Fruit fly (Drosophila melanogaster): ENCODE results near the gene CG3592.

Gene CG3592

dm6 chrX:2977857-2978473 is 43.0 kb downstream of the CG3592 start (continued):
- TF ChIP-seq Opbp (GFP tag; IDR thresholded peaks at IDR 0.05; ENCODE audit: partially characterized antibody) (no peak), CG31388 (GFP tag; optimal IDR thresholded peaks at IDR 0.05) (no peak), Asciz (GFP tag; optimal IDR thresholded peaks at IDR 0.05) (no peak), CG17361 (GFP tag; IDR thresholded peaks at IDR 0.05) (peak; percentile 45; the same call in 1 of the 3 replicates), Oaz (GFP tag; IDR thresholded peaks at IDR 0.05) (no peak), Doc2 (GFP tag; IDR thresholded peaks at IDR 0.05) (no peak), CG10321 (GFP tag; IDR thresholded peaks at IDR 0.05) (no peak), Tbp (GFP tag; optimal IDR thresholded peaks at IDR 0.05) (no peak), CG30431 (GFP tag; optimal IDR thresholded peaks at IDR 0.05) (peak; percentile 33), fru (optimal IDR thresholded peaks at IDR 0.05) (no peak), emc (GFP tag; optimal IDR thresholded peaks at IDR 0.05) (no peak), CG3838 (GFP tag; optimal IDR thresholded peaks at IDR 0.05) (no peak), kay (GFP tag; optimal IDR thresholded peaks at IDR 0.05) (no peak), CG15601 (tag; optimal IDR thresholded peaks at IDR 0.05) (peak; percentile 24), amos (GFP tag; IDR thresholded peaks at IDR 0.05; ENCODE audit: partially characterized antibody) (no peak), C15 (GFP tag; IDR thresholded peaks at IDR 0.05) (no peak), CG10979 (tag; optimal IDR thresholded peaks at IDR 0.05) (peak; percentile 67), fd96Cb (tag; optimal IDR thresholded peaks at IDR 0.05) (peak; percentile 48), bsh (GFP tag; optimal IDR thresholded peaks at IDR 0.05) (peak in 1 of 2 experiments; percentile 59), tin (GFP tag; optimal IDR thresholded peaks at IDR 0.05) (peak; percentile 41), btn (GFP tag; optimal IDR thresholded peaks at IDR 0.05) (no peak), ara (GFP tag; IDR thresholded peaks at IDR 0.05) (0 out of 2 replicates have a peak, but pooled peaks have one; percentile 33), croc (GFP tag; conservative IDR thresholded peaks at IDR 0.05) (no peak), grau (tag; optimal IDR thresholded peaks at IDR 0.05) (peak; percentile 2), CG30403 (GFP tag; optimal IDR thresholded peaks at IDR 0.05) (peak; percentile 49), CG12104 (GFP tag; optimal IDR thresholded peaks at IDR 0.05) (no peak), CG13894 (tag; optimal IDR thresholded peaks at IDR 0.05) (no peak), vnd (GFP tag; IDR thresholded peaks at IDR 0.05; ENCODE audit: partially characterized antibody) (no peak), H15 (GFP tag; IDR thresholded peaks at IDR 0.05) (no peak), NC2α (GFP tag; optimal IDR thresholded peaks at IDR 0.05) (no peak), ase (GFP tag; IDR thresholded peaks at IDR 0.05) (no peak), vvl (GFP tag; IDR thresholded peaks at IDR 0.05) (0 out of 2 replicates have a peak, but pooled peaks have one; percentile 41), sens (GFP tag) (peak; percentile 70), Trl (optimal IDR thresholded peaks at IDR 0.05) (no peak), Trl (GFP tag; optimal IDR thresholded peaks at IDR 0.05) (peak; percentile 34), CG12155 (GFP tag; optimal IDR thresholded peaks at IDR 0.05) (no peak), CG33557 (GFP tag; optimal IDR thresholded peaks at IDR 0.05) (no peak), Hey (tag; optimal IDR thresholded peaks at IDR 0.05) (no peak), CG12219 (GFP tag; optimal IDR thresholded peaks at IDR 0.05) (no peak), sqz (GFP tag; optimal IDR thresholded peaks at IDR 0.05) (no peak), Ravus (GFP tag; IDR thresholded peaks at IDR 0.05) (no peak), CG7786 (GFP tag; optimal IDR thresholded peaks at IDR 0.05) (no peak), hkb (optimal IDR thresholded peaks at IDR 0.05) (no peak), hkb (GFP tag; IDR thresholded peaks at IDR 0.05) (peak; percentile 42; the same call in 1 of the 2 replicates), CG13775 (GFP tag; optimal IDR thresholded peaks at IDR 0.05) (peak; percentile 32), CG6175 (GFP tag; IDR thresholded peaks at IDR 0.05) (no peak), toy (GFP tag; IDR thresholded peaks at IDR 0.05) (no peak), ATbp (GFP tag; optimal IDR thresholded peaks at IDR 0.05) (no peak), Doc3 (GFP tag; IDR thresholded peaks at IDR 0.05; ENCODE audit: partially characterized antibody) (no peak), CG15696 (tag; optimal IDR thresholded peaks at IDR 0.05) (peak; percentile 43), so (GFP tag; IDR thresholded peaks at IDR 0.05) (no peak), yki (optimal IDR thresholded peaks at IDR 0.05) (no peak)
